Worm (Caenorhabditis elegans) whole organism, late embryonic: ENCODE results near the gene F23F1.5.

Source experiments
- F13H6.1 ChIP-seq: sonication (generic microtip); optimal IDR thresholded peaks from 2 replicates; lab custom pipeline; 2016; ENCODE audit warnings: missing genetic modification characterization, missing compliant biosample characterization
- T23F11.4 ChIP-seq: fragments of 200-800 bp; sonication (Bioruptor generic); optimal IDR thresholded peaks from 2 replicates; lab custom pipeline; 2018; ENCODE audit warnings: mild to moderate bottlenecking, missing genetic modification characterization, missing compliant biosample characterization
- ama-1 ChIP-seq: fragments of 150-350 bp; optimal IDR thresholded peaks from 2 replicates; lab custom pipeline; 2014
- ceh-34 ChIP-seq: sonication (generic microtip); optimal IDR thresholded peaks from 2 replicates; lab custom pipeline; 2016; ENCODE audit warnings: mild to moderate bottlenecking, missing genetic modification characterization, missing compliant biosample characterization
- dve-1 ChIP-seq: sonication (generic microtip); optimal IDR thresholded peaks from 2 replicates; lab custom pipeline; 2017; ENCODE audit warnings: antibody characterized with exemption, mild to moderate bottlenecking, missing genetic modification characterization, missing compliant biosample characterization
- madf-2 ChIP-seq: sonication (generic microtip); optimal IDR thresholded peaks from 2 replicates; lab custom pipeline; 2017; ENCODE audit warnings: missing genetic modification characterization, missing compliant biosample characterization
- pax-1 ChIP-seq: fragments of 150-350 bp; optimal IDR thresholded peaks from 2 replicates; lab custom pipeline; 2014; ENCODE audit warnings: missing biosample characterization, missing genetic modification characterization
- syd-9 ChIP-seq: sonication (generic microtip); optimal IDR thresholded peaks from 2 replicates; lab custom pipeline; 2016; ENCODE audit warnings: mild to moderate bottlenecking, missing genetic modification characterization, moderate library complexity, missing compliant biosample characterization

DNA sequence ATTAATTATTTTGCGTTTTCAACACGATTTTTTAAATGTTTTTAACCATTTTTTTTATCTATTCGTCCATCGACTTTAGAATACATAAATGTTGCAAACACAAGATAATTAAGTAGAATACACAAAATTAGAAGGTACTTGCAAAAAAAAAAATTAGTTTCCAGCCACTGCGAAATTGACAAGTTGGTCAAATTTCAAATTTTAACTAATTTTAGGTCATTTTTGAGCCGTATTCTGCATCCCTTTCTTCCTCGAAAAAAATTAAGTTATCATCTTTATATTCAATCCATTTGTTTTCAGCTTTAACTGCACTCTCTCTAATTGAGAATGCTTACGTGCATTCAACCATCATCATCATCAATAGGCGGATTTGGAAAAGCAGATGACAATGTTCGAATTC, 38.0 kb upstream of the F23F1.5 start, which contains the start of gene egl-26:
- TF ChIP-seq ceh-34 (tag; lab: Kevin White, UChicago) (no peak), syd-9 (no peak), madf-2 (tag; lab: Kevin White, UChicago) (no peak), F13H6.1 (tag; lab: Kevin White, UChicago) (no peak), ama-1 (lab: Kevin White, UChicago) (no peak), dve-1 (tag; lab: Kevin White, UChicago) (no peak), pax-1 (tag; lab: Kevin White, UChicago) (no peak), T23F11.4 (no peak)
